Worm (Caenorhabditis elegans): ENCODE measurements around the gene sru-16.
"Not testable (repeated sequence)": the region's sequence is repeated elsewhere in the genome, so short reads cannot be mapped to it uniquely, and the experiment has no call there.

DNA sequence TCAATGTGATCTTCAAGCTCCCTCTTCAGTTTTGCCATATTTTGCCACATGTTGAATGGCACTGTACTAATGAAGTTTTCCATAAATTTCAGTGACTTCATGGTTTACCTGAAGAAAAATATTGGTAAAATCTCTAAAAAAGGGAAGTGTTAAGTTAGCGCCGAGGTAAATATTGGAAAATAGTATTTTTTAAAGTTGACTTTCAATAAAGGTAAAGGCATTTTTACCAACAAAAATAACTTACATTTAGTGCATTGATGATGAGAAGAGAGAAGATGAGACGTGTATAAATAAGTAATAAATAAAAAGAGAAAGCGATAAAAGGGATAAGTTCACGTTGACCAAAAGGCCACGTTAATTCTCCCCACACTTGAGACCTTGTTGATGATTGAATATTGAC, 879 bp upstream of the sru-16 start, which contains the start of gene Y45F10B.8:
- TF ChIP-seq skn-1 (tag; optimal IDR thresholded peaks at IDR 0.05); ama-1 (optimal IDR thresholded peaks at IDR 0.05); fos-1 (tag; optimal IDR thresholded peaks at IDR 0.05); nhr-43 (tag; optimal IDR thresholded peaks at IDR 0.05; ENCODE audit: poor library complexity, severe bottlenecking); nhr-237 (tag; optimal IDR thresholded peaks at IDR 0.05); mdl-1 (tag; optimal IDR thresholded peaks at IDR 0.05); ZK546.5 (tag; optimal IDR thresholded peaks at IDR 0.05): not testable (repeated sequence)

Measured in whole organism, L3 larva.